Worm (Caenorhabditis elegans) whole organism, L4/young adult: ENCODE results near the gene rft-2.
A peak's percentile ranks its signal among the peaks of the same experiment; 100 is the strongest.

Source experiments
- W03F9.2 ChIP-seq: fragments of 150-350 bp; optimal IDR thresholded peaks from 2 replicates; lab custom pipeline; 2014; ENCODE audit warnings: missing biosample characterization, missing genetic modification characterization
- dao-5 ChIP-seq: sonication (generic microtip); optimal IDR thresholded peaks from 2 replicates; lab custom pipeline; 2016; ENCODE audit warnings: missing genotype, missing genetic modification characterization, moderate library complexity, missing compliant biosample characterization
- him-1 ChIP-seq: sonication (generic microtip); optimal IDR thresholded peaks from 2 replicates; lab custom pipeline; 2016; ENCODE audit warnings: missing genotype, missing genetic modification reagents, missing genetic modification characterization, missing compliant biosample characterization

DNA sequence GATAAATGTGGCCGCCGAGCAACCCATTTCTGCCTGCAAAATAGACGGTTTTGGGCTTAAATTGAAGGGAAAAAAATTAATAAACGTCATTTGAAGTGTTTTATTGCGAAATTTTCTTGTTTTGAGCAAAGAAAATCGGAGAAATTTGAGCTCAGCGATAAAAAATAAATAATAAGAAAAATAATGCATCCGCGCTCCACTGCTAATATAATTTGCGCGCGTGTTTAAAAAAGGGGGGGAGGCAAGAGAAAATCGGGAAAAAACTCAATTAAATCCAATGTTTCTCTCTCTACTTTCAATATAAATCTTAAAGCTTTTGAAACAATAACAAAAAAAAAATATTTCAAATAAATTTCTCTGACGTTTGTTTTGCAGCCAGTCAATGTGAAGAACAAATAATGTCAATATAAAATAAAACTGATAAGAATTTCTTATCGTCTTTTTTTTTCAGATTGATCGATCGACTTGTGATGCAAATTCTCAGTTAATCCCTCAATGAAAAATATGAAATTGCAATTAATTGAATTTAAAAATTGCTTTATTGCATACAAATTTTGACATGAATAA, at the start of gene rft-2:
- TF ChIP-seq W03F9.2 = peak; percentile 49
- peak; percentile 33 for TF ChIP-seq him-1 (tag; lab: Kevin White, UChicago)
- TF ChIP-seq dao-5 (tag; lab: Kevin White, UChicago) = no peak
